Worm (Caenorhabditis elegans): ENCODE measurements around the gene M163.7.

ce11 chrX:14466532-14466931 lies 1.9 kb downstream of the M163.7 start, which contains the start of gene M163.21:
- no peak for TF ChIP-seq ama-1 (optimal IDR thresholded peaks at IDR 0.05)
- TF ChIP-seq flt-1 (GFP tag; IDR thresholded peaks at IDR 0.05) = no peak
- TF ChIP-seq sea-1 (GFP tag; conservative IDR thresholded peaks at IDR 0.05) = no peak
- TF ChIP-seq tbx-37 (GFP tag; conservative IDR thresholded peaks at IDR 0.05) = no peak
- TF ChIP-seq aly-1 (tag; optimal IDR thresholded peaks at IDR 0.05) = no peak
- TF ChIP-seq hmg-4 (GFP tag; optimal IDR thresholded peaks at IDR 0.05) = no peak
- no peak for TF ChIP-seq F13C5.2 (tag; optimal IDR thresholded peaks at IDR 0.05)
- no peak for TF ChIP-seq ceh-13 (GFP tag; optimal IDR thresholded peaks at IDR 0.05)
- no peak for TF ChIP-seq hmbx-1 (tag; optimal IDR thresholded peaks at IDR 0.05)
- TF ChIP-seq ceh-36 (tag; optimal IDR thresholded peaks at IDR 0.05) = no peak
- no peak for TF ChIP-seq ets-7 (tag; optimal IDR thresholded peaks at IDR 0.05)
- no peak for TF ChIP-seq tra-4 (tag; optimal IDR thresholded peaks at IDR 0.05)

All from whole organism, early embryonic.